Worm (Caenorhabditis elegans) whole organism, late embryonic: ENCODE data around the gene K08E7.4.

ENCODE experiments used
- F13H6.1 ChIP-seq: sonication (generic microtip); optimal IDR thresholded peaks from 2 replicates; lab custom pipeline; 2016; ENCODE audit warnings: missing genetic modification characterization, missing compliant biosample characterization
- ceh-14 ChIP-seq: sonication (generic microtip); optimal IDR thresholded peaks from 2 replicates; lab custom pipeline; 2016; ENCODE audit warnings: missing genotype, missing genetic modification characterization, missing compliant biosample characterization
- fax-1 ChIP-seq: sonication (generic microtip); optimal IDR thresholded peaks from 2 replicates; lab custom pipeline; 2016; ENCODE audit warnings: missing genotype, missing genetic modification characterization, missing compliant biosample characterization
- fkh-10 ChIP-seq: fragments of 150-350 bp; optimal IDR thresholded peaks from 2 replicates; lab custom pipeline; 2014; ENCODE audit warnings: missing biosample characterization, missing genetic modification reagents, missing genetic modification characterization
- gmeb-2 ChIP-seq: sonication (generic microtip); optimal IDR thresholded peaks from 2 replicates; lab custom pipeline; 2016; ENCODE audit warnings: missing genetic modification characterization, inconsistent platforms, missing compliant biosample characterization
- hlh-8 ChIP-seq: sonication (generic microtip); optimal IDR thresholded peaks from 2 replicates; lab custom pipeline; 2016; ENCODE audit warnings: missing genotype, missing genetic modification characterization, missing compliant biosample characterization
- pha-4 ChIP-seq: fragments of 150-350 bp; optimal IDR thresholded peaks from 2 replicates; lab custom pipeline; 2018; ENCODE audit warnings: missing biosample characterization, missing genetic modification reagents, missing genetic modification characterization

DNA sequence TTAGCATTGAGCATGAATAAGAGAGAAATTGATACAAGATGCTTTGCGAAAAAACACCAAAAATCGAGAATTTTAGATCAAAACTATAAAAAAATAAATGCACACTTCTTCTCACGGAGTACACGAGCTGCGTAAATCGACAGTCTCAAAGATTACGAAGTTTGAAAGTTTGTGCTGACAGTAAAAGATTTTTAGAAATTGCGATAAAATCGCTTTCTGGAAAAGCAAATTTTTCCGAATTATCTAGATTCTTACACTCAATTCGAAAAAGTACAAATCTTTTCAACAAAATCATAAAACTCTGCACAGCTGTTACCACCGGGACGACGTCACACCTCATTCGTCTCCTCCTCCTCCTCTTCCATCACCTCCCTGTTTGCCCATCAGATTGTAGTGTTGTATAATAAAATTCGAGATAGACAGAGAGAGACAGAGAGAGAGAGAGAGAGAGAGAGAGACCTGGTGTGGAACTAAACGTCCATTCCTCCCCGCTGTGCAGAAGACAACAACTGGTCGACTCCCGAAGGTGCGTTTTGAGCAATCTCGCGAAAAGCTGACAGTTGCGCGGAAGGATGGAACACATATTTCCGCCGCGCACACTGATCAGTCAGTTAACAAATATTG lies 44.3 kb upstream of the K08E7.4 start:
- no peak for TF ChIP-seq ceh-14
- no peak for TF ChIP-seq hlh-8 (tag; lab: Kevin White, UChicago)
- TF ChIP-seq F13H6.1 (tag; lab: Kevin White, UChicago) = no peak
- TF ChIP-seq pha-4 (tag; lab: Kevin White, UChicago) = no peak
- TF ChIP-seq gmeb-2 (tag; lab: Kevin White, UChicago) = no peak
- no peak for TF ChIP-seq fkh-10 (GFP tag; lab: Kevin White, UChicago)
- no peak for TF ChIP-seq fax-1 (tag; lab: Kevin White, UChicago)
